Worm (Caenorhabditis elegans) whole organism, L1 larva: ENCODE measurements around the gene F35F10.13.

Experiments used
- C16A3.4 ChIP-seq: fragments of 150-350 bp; optimal IDR thresholded peaks from 2 replicates; lab custom pipeline; 2014; ENCODE audit warnings: missing biosample characterization, missing genetic modification characterization
- F16B12.6 ChIP-seq: fragments of 150-350 bp; optimal IDR thresholded peaks from 2 replicates; lab custom pipeline; 2014; ENCODE audit warnings: missing biosample characterization, missing genetic modification characterization
- Y116A8C.19 ChIP-seq: sonication (generic microtip); optimal IDR thresholded peaks from 2 replicates; lab custom pipeline; 2016; ENCODE audit warnings: missing compliant biosample characterization, missing genetic modification characterization, borderline replicate concordance
- alr-1 ChIP-seq: fragments of 200-800 bp; sonication (Bioruptor generic); optimal IDR thresholded peaks from 2 replicates; lab custom pipeline; 2018; ENCODE audit warnings: borderline replicate concordance, mild to moderate bottlenecking, missing genetic modification characterization, missing compliant biosample characterization
- aly-2 ChIP-seq: fragments of 150-350 bp; optimal IDR thresholded peaks from 2 replicates; lab custom pipeline; 2014; ENCODE audit warnings: missing biosample characterization, missing genetic modification characterization
- blmp-1 ChIP-seq: fragments of 150-350 bp; optimal IDR thresholded peaks from 2 replicates; lab custom pipeline; 2014; ENCODE audit warnings: missing biosample characterization, missing genetic modification characterization
- ceh-8 ChIP-seq: fragments of 200-800 bp; sonication (Bioruptor generic); optimal IDR thresholded peaks from 2 replicates; lab custom pipeline; 2018; ENCODE audit warnings: mild to moderate bottlenecking, missing genetic modification characterization, moderate library complexity, missing compliant biosample characterization
- dpl-1 ChIP-seq, 3 experiments: fragments of 150-350 bp in 2 of 3; sonication (generic microtip) in 1 of 3; optimal IDR thresholded peaks; 2 replicates each; lab custom pipeline; 2014 to 2017; ENCODE audit warnings: missing biosample characterization in 3 of 3, missing genetic modification characterization in 3 of 3, missing genetic modification reagents in 3 of 3
- efl-1 ChIP-seq, 4 experiments: fragments of 150-350 bp; optimal IDR thresholded peaks in 3 of 4; peaks in 1 of 4; 1 replicate in 1 of 4; 2 replicates in 3 of 4; lab custom pipeline; 2014; ENCODE audit warnings: missing biosample characterization in 2 of 4, missing genetic modification characterization in 2 of 4, missing genetic modification reagents in 2 of 4
- efl-3 ChIP-seq: fragments of 200-800 bp; sonication (Bioruptor generic); optimal IDR thresholded peaks from 2 replicates; lab custom pipeline; 2018; ENCODE audit warnings: mild to moderate bottlenecking, missing genetic modification characterization, missing compliant biosample characterization
- fkh-4 ChIP-seq: sonication (generic microtip); optimal IDR thresholded peaks from 2 replicates; lab custom pipeline; 2016; ENCODE audit warnings: missing compliant biosample characterization, missing genetic modification characterization, borderline replicate concordance
- hlh-17 ChIP-seq: fragments of 200-800 bp; sonication (Bioruptor generic); optimal IDR thresholded peaks from 2 replicates; lab custom pipeline; 2018; ENCODE audit warnings: missing genetic modification characterization, mild to moderate bottlenecking, missing compliant biosample characterization, moderate library complexity, borderline replicate concordance
- hlh-4 ChIP-seq: sonication (generic microtip); optimal IDR thresholded peaks from 2 replicates; lab custom pipeline; 2016; ENCODE audit warnings: mild to moderate bottlenecking, missing genetic modification characterization, missing compliant biosample characterization
- hpl-2 ChIP-seq: fragments of 150-350 bp; optimal IDR thresholded peaks from 2 replicates; lab custom pipeline; 2014; ENCODE audit warnings: missing biosample characterization, missing genetic modification reagents, missing genetic modification characterization
- lin-14 ChIP-seq: fragments of 200-800 bp; sonication (Bioruptor generic); optimal IDR thresholded peaks from 2 replicates; lab custom pipeline; 2018; ENCODE audit warnings: mild to moderate bottlenecking, missing genetic modification characterization, moderate library complexity, missing compliant biosample characterization
- lin-35 ChIP-seq, 2 experiments: fragments of 150-350 bp; optimal IDR thresholded peaks; 2 replicates each; lab custom pipeline; 2014; ENCODE audit warnings: missing biosample characterization in 2 of 2, missing genetic modification characterization in 2 of 2, missing genetic modification reagents in 2 of 2
- lir-3 ChIP-seq: sonication (generic microtip); optimal IDR thresholded peaks from 2 replicates; lab custom pipeline; 2016; ENCODE audit warnings: mild to moderate bottlenecking, missing genetic modification characterization, moderate library complexity, missing compliant biosample characterization; ENCODE audit not compliant: poor library complexity
- lsy-2 ChIP-seq, 2 experiments: fragments of 150-350 bp; optimal IDR thresholded peaks; 2 replicates each; lab custom pipeline; 2014; ENCODE audit warnings: missing biosample characterization in 2 of 2, missing genetic modification characterization in 2 of 2
- mef-2 ChIP-seq: fragments of 150-350 bp; optimal IDR thresholded peaks from 2 replicates; lab custom pipeline; 2014; ENCODE audit warnings: missing biosample characterization, missing genetic modification characterization
- mep-1 ChIP-seq: fragments of 150-350 bp; optimal IDR thresholded peaks from 2 replicates; lab custom pipeline; 2014; ENCODE audit warnings: missing biosample characterization, missing genetic modification characterization
- nhr-19 ChIP-seq: fragments of 200-800 bp; sonication (Bioruptor generic); conservative IDR thresholded peaks from 2 replicates; pipeline ENCODE4 v1.3.6; 2022; ENCODE audit warnings: missing genetic modification characterization, missing compliant biosample characterization
- nhr-20 ChIP-seq: sonication (generic microtip); optimal IDR thresholded peaks from 2 replicates; lab custom pipeline; 2016; ENCODE audit warnings: mild to moderate bottlenecking, missing genetic modification characterization, missing compliant biosample characterization
- nhr-237 ChIP-seq: fragments of 150-350 bp; optimal IDR thresholded peaks from 2 replicates; lab custom pipeline; 2014; ENCODE audit warnings: missing biosample characterization, missing genetic modification characterization
- nhr-28 ChIP-seq: fragments of 150-350 bp; optimal IDR thresholded peaks from 2 replicates; lab custom pipeline; 2014; ENCODE audit warnings: missing biosample characterization, missing genetic modification characterization
- nhr-47 ChIP-seq: sonication (generic microtip); optimal IDR thresholded peaks from 2 replicates; lab custom pipeline; 2016; ENCODE audit warnings: mild to moderate bottlenecking, missing genetic modification characterization, moderate library complexity, missing compliant biosample characterization
- nhr-71 ChIP-seq: sonication (generic microtip); optimal IDR thresholded peaks from 2 replicates; lab custom pipeline; 2016; ENCODE audit warnings: mild to moderate bottlenecking, missing genetic modification characterization, moderate library complexity, missing compliant biosample characterization
- nhr-76 ChIP-seq: sonication (generic microtip); optimal IDR thresholded peaks from 2 replicates; lab custom pipeline; 2017; ENCODE audit warnings: missing biosample characterization, missing genetic modification characterization
- pag-3 ChIP-seq: sonication (generic microtip); optimal IDR thresholded peaks from 2 replicates; lab custom pipeline; 2017; ENCODE audit warnings: missing genetic modification characterization, mild to moderate bottlenecking, missing compliant biosample characterization, antibody characterized with exemption, borderline replicate concordance; ENCODE audit not compliant: insufficient read depth
- rnt-1 ChIP-seq: sonication (generic microtip); optimal IDR thresholded peaks from 2 replicates; lab custom pipeline; 2016; ENCODE audit warnings: mild to moderate bottlenecking, missing genetic modification characterization, moderate library complexity, missing compliant biosample characterization
- snu-23 ChIP-seq: sonication (generic microtip); optimal IDR thresholded peaks from 2 replicates; lab custom pipeline; 2016; ENCODE audit warnings: missing genetic modification characterization, missing compliant biosample characterization
- sox-4 ChIP-seq: sonication (generic microtip); optimal IDR thresholded peaks from 2 replicates; lab custom pipeline; 2016; ENCODE audit warnings: missing genetic modification characterization, missing compliant biosample characterization
- sup-37 ChIP-seq: fragments of 200-800 bp; sonication (Bioruptor generic); optimal IDR thresholded peaks from 2 replicates; lab custom pipeline; 2018; ENCODE audit warnings: mild to moderate bottlenecking, missing genetic modification characterization, missing compliant biosample characterization
- swsn-7 ChIP-seq: sonication (generic microtip); optimal IDR thresholded peaks from 2 replicates; lab custom pipeline; 2016; ENCODE audit warnings: missing genetic modification characterization, missing compliant biosample characterization
- unc-130 ChIP-seq: fragments of 150-350 bp; optimal IDR thresholded peaks from 2 replicates; lab custom pipeline; 2017; ENCODE audit warnings: missing biosample characterization, missing genetic modification characterization, inconsistent platforms
- unc-86 ChIP-seq: sonication (generic microtip); optimal IDR thresholded peaks from 2 replicates; lab custom pipeline; 2016; ENCODE audit warnings: missing genetic modification characterization, missing compliant biosample characterization
- zag-1 ChIP-seq: fragments of 150-350 bp; optimal IDR thresholded peaks from 2 replicates; lab custom pipeline; 2014; ENCODE audit warnings: missing biosample characterization, missing genetic modification characterization
- ztf-11 ChIP-seq, 2 experiments: sonication (generic microtip); optimal IDR thresholded peaks; 2 replicates each; lab custom pipeline; 2016 to 2017; ENCODE audit warnings: missing genetic modification characterization in 2 of 2, missing biosample characterization in 1 of 2, missing compliant biosample characterization in 1 of 2
- ztf-4 ChIP-seq: fragments of 150-350 bp; optimal IDR thresholded peaks from 2 replicates; lab custom pipeline; 2014; ENCODE audit warnings: missing biosample characterization, missing genetic modification characterization

The F35F10.13 gene

ce11 chrV:3281523-3281922 lies 37.4 kb downstream of the F35F10.13 start, which contains the start of gene T28A11.25:
T28A11.25 (plus strand) TSS chrV:3281823.
- no peak for TF ChIP-seq fkh-4
- no peak for TF ChIP-seq sup-37 (GFP tag; lab: Kevin White, UChicago)
- peak; percentile 16 for TF ChIP-seq rnt-1 (tag; lab: Kevin White, UChicago)
- TF ChIP-seq, all 84 proteins: peak for 1

DNA sequence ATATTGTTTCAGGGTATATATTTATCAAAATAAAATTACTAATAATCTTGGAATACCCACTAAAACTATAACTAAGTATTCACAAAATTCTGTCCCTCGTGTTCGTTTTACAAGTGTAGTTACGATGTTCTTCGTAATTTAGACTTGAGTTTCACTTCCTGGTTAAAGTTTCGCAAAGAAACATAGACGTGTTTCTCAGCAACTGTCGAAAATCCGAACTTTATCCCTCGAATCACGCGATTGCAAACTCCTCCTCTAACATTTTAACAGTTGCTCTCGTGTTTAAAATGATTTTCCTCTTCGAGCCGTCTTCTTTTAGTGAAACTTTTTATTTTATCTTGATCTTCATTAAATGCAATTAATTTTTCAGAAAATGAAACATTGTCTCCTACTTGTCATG lies 38.9 kb downstream of the F35F10.13 start, which contains the start of gene T28A11.2:
T28A11.2 (plus strand) TSS at position 371 of the 400 bp plus-strand sequence.
- TF ChIP-seq sox-4 (tag; lab: Kevin White, UChicago) (no peak), lir-3 (tag; lab: Kevin White, UChicago) (no peak), nhr-19 (GFP tag; lab: Robert Waterston, UW) (peak; percentile 14; the same call in 1 of the 2 replicates), efl-1 (optimal IDR thresholded peaks at IDR 0.05; lab: Kevin White, UChicago) (no peak), efl-1 (GFP tag; optimal IDR thresholded peaks at IDR 0.05 in 1 of 2; lab: Kevin White, UChicago) (peak in 1 of 2 experiments; percentile 53), lin-14 (GFP tag; lab: Kevin White, UChicago) (peak; percentile 42), aly-2 (tag; lab: Kevin White, UChicago) (no peak), rnt-1 (tag; lab: Kevin White, UChicago) (peak; percentile 44), nhr-71 (tag; lab: Kevin White, UChicago) (peak; percentile 56), nhr-47 (tag; lab: Kevin White, UChicago) (no peak)

ce11 chrV:3279138-3279537 lies 39.7 kb downstream of the F35F10.13 start:
- TF ChIP-seq mef-2 (tag; lab: Kevin White, UChicago) (no peak), unc-130 (tag; lab: Kevin White, UChicago) (no peak), lin-14 (GFP tag; lab: Kevin White, UChicago) (peak; percentile 53), C16A3.4 (tag; lab: Kevin White, UChicago) (no peak), nhr-28 (no peak), nhr-71 (tag; lab: Kevin White, UChicago) (peak; percentile 35), ceh-8 (GFP tag; lab: Kevin White, UChicago) (no peak), zag-1 (no peak), hlh-4 (tag; lab: Kevin White, UChicago) (no peak), rnt-1 (tag; lab: Kevin White, UChicago) (peak; percentile 65), nhr-76 (tag; lab: Kevin White, UChicago) (no peak), alr-1 (tag; lab: Kevin White, UChicago) (no peak), dpl-1 (GFP tag; optimal IDR thresholded peaks at IDR 0.05; lab: Kevin White, UChicago) (no peak)
- TF ChIP-seq, all 84 proteins: peak for 3

DNA sequence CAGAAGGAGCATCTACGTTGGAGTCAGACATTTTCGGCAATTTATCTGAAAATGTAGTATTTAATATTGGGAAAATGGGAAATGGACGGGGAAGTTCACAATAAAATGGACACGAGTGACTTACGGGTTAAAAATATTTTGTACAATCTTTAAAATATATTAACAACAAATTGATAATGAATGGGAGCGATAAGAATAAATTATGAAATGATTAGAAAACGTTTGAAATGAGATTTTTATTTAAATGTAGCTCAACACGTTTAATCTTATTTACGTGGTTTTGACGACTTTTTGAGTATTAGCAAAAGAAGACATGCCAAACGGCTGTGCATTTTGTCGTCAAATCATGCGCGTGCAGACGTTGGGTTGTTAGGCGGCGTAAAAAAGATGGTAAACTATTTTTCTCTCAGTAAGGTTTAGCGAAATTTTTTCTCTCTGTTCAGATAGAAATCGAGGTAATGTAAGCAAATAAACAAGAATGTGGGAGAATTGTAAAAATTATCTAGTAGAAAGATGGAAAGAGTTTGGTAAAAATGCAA lies 40.7 kb downstream of the F35F10.13 start, which contains the start of gene fbxa-64:
fbxa-64 (minus strand) TSS at position 51 of the 539 bp plus-strand sequence.
- TF ChIP-seq nhr-47 (tag; lab: Kevin White, UChicago) = peak; percentile 21
- TF ChIP-seq dpl-1 (GFP tag; optimal IDR thresholded peaks at IDR 0.05; lab: Kevin White, UChicago) = peak in 2 of 3 experiments; percentile 26 to 53
- TF ChIP-seq nhr-20 (tag; lab: Kevin White, UChicago) = peak; percentile 10
- no peak for TF ChIP-seq ztf-11 (tag; optimal IDR thresholded peaks at IDR 0.05; lab: Kevin White, UChicago)
- TF ChIP-seq hpl-2 (GFP tag; lab: Kevin White, UChicago) = no peak
- TF ChIP-seq ceh-8 (GFP tag; lab: Kevin White, UChicago) = no peak
- no peak for TF ChIP-seq lir-3 (tag; lab: Kevin White, UChicago)
- peak; percentile 83 for TF ChIP-seq F16B12.6 (tag; lab: Kevin White, UChicago)
- no peak for TF ChIP-seq ztf-4 (tag; lab: Kevin White, UChicago)
- TF ChIP-seq unc-86 (tag; lab: Kevin White, UChicago) = no peak
- no peak for TF ChIP-seq C16A3.4 (tag; lab: Kevin White, UChicago)
- TF ChIP-seq nhr-237 (tag; lab: Kevin White, UChicago) = no peak
- peak; percentile 44 for TF ChIP-seq snu-23 (GFP tag; lab: Kevin White, UChicago)
- TF ChIP-seq lin-35 (GFP tag; optimal IDR thresholded peaks at IDR 0.05; lab: Kevin White, UChicago) = peak; percentile 27 to 46
- no peak for TF ChIP-seq efl-3 (GFP tag; lab: Kevin White, UChicago)
- no peak for TF ChIP-seq nhr-19 (GFP tag; lab: Robert Waterston, UW)
- TF ChIP-seq efl-1 (optimal IDR thresholded peaks at IDR 0.05; lab: Kevin White, UChicago) = peak; percentile 24 to 38
- peak; percentile 39 to 94 for TF ChIP-seq efl-1 (GFP tag; optimal IDR thresholded peaks at IDR 0.05 in 1 of 2; lab: Kevin White, UChicago)
- TF ChIP-seq Y116A8C.19 (tag; lab: Kevin White, UChicago) = no peak
- TF ChIP-seq hlh-17 (GFP tag; lab: Kevin White, UChicago) = no peak
- no peak for TF ChIP-seq pag-3 (tag; lab: Kevin White, UChicago)
- peak in 1 of 2 experiments; percentile 2 for TF ChIP-seq lsy-2 (tag; optimal IDR thresholded peaks at IDR 0.05; lab: Kevin White, UChicago)
- peak; percentile 21 for TF ChIP-seq nhr-71 (tag; lab: Kevin White, UChicago)
- peak; percentile 50 for TF ChIP-seq mep-1
- TF ChIP-seq alr-1 (tag; lab: Kevin White, UChicago) = no peak
- TF ChIP-seq swsn-7 = peak; percentile 7
- TF ChIP-seq blmp-1 = peak; percentile 14
- TF ChIP-seq sox-4 (tag; lab: Kevin White, UChicago) = no peak
